Worm (Caenorhabditis elegans) whole organism, L2 larva: ENCODE data around the gene cisd-3.1.

ENCODE experiments used
- C34F6.9 ChIP-seq: fragments of 150-350 bp; optimal IDR thresholded peaks from 2 replicates; lab custom pipeline; 2014; ENCODE audit warnings: missing biosample characterization, missing genetic modification characterization
- F13H6.1 ChIP-seq: sonication (generic microtip); optimal IDR thresholded peaks from 2 replicates; lab custom pipeline; 2016; ENCODE audit warnings: missing genetic modification characterization, missing compliant biosample characterization
- R02D3.7 ChIP-seq: fragments of 150-350 bp; optimal IDR thresholded peaks from 2 replicates; lab custom pipeline; 2014; ENCODE audit warnings: missing biosample characterization, missing genetic modification characterization
- Y55F3AM.14 ChIP-seq: fragments of 200-800 bp; sonication (Bioruptor generic); optimal IDR thresholded peaks from 2 replicates; lab custom pipeline; 2018; ENCODE audit warnings: mild to moderate bottlenecking, missing genetic modification characterization, missing compliant biosample characterization
- ZK546.5 ChIP-seq: sonication (generic microtip); optimal IDR thresholded peaks from 2 replicates; lab custom pipeline; 2017; ENCODE audit warnings: missing biosample characterization, missing genetic modification characterization
- ama-1 ChIP-seq: fragments of 150-350 bp; optimal IDR thresholded peaks from 2 replicates; lab custom pipeline; 2018; ENCODE audit warnings: inconsistent platforms
- blmp-1 ChIP-seq: sonication (generic microtip); optimal IDR thresholded peaks from 2 replicates; lab custom pipeline; 2017; ENCODE audit warnings: missing genetic modification characterization, mild to moderate bottlenecking, missing compliant biosample characterization, antibody characterized with exemption, moderate library complexity; ENCODE audit not compliant: insufficient read depth
- ceh-16 ChIP-seq: fragments of 150-350 bp; optimal IDR thresholded peaks from 2 replicates; lab custom pipeline; 2014; ENCODE audit warnings: missing biosample characterization, missing genetic modification characterization
- ceh-82 ChIP-seq: fragments of 150-350 bp; optimal IDR thresholded peaks from 2 replicates; lab custom pipeline; 2014; ENCODE audit warnings: missing biosample characterization, missing genetic modification characterization
- crh-2 ChIP-seq: sonication (generic microtip); optimal IDR thresholded peaks from 2 replicates; lab custom pipeline; 2017; ENCODE audit warnings: missing biosample characterization, missing genetic modification characterization
- dmd-4 ChIP-seq: sonication (generic microtip); optimal IDR thresholded peaks from 2 replicates; lab custom pipeline; 2017; ENCODE audit warnings: missing biosample characterization, missing genetic modification characterization
- egl-27 ChIP-seq: sonication (generic microtip); optimal IDR thresholded peaks from 3 replicates; lab custom pipeline; 2017; ENCODE audit warnings: missing biosample characterization, missing genetic modification reagents, missing genetic modification characterization
- elt-1 ChIP-seq: fragments of 150-350 bp; optimal IDR thresholded peaks from 2 replicates; lab custom pipeline; 2014; ENCODE audit warnings: missing biosample characterization, missing genetic modification characterization
- elt-3 ChIP-seq: sonication (generic microtip); optimal IDR thresholded peaks from 2 replicates; lab custom pipeline; 2017; ENCODE audit warnings: missing biosample characterization, missing genetic modification characterization
- fos-1 ChIP-seq: fragments of 150-350 bp; optimal IDR thresholded peaks from 2 replicates; lab custom pipeline; 2014; ENCODE audit warnings: missing biosample characterization, missing genetic modification characterization
- gmeb-1 ChIP-seq: fragments of 150-350 bp; optimal IDR thresholded peaks from 2 replicates; lab custom pipeline; 2014; ENCODE audit warnings: missing biosample characterization, missing genetic modification characterization
- lin-11 ChIP-seq: fragments of 150-350 bp; sonication (generic microtip); optimal IDR thresholded peaks from 2 replicates; lab custom pipeline; 2014; ENCODE audit warnings: missing biosample characterization, missing genetic modification characterization, inconsistent platforms, mixed read lengths
- lin-13 ChIP-seq: fragments of 150-350 bp; optimal IDR thresholded peaks from 2 replicates; lab custom pipeline; 2014; ENCODE audit warnings: missing biosample characterization, missing genetic modification reagents, missing genetic modification characterization
- lin-39 ChIP-seq: fragments of 150-350 bp; optimal IDR thresholded peaks from 2 replicates; lab custom pipeline; 2014; ENCODE audit warnings: missing biosample characterization, missing genetic modification reagents, missing genetic modification characterization
- lsy-2 ChIP-seq, 2 experiments: fragments of 150-350 bp in 1 of 2; sonication (generic microtip) in 1 of 2; optimal IDR thresholded peaks; 2 replicates each; lab custom pipeline; 2014 to 2017; ENCODE audit warnings: missing biosample characterization in 2 of 2, missing genetic modification characterization in 2 of 2
- mab-5 ChIP-seq: fragments of 150-350 bp; optimal IDR thresholded peaks from 2 replicates; lab custom pipeline; 2014; ENCODE audit warnings: missing biosample characterization, missing genetic modification characterization
- mbf-1 ChIP-seq: sonication (generic microtip); optimal IDR thresholded peaks from 2 replicates; lab custom pipeline; 2017; ENCODE audit warnings: missing biosample characterization, missing genetic modification characterization
- mdl-1 ChIP-seq, 2 experiments: fragments of 150-350 bp in 1 of 2; sonication (generic microtip) in 1 of 2; optimal IDR thresholded peaks; 2 replicates each; lab custom pipeline; 2017; ENCODE audit warnings: missing biosample characterization in 2 of 2, missing genetic modification characterization in 2 of 2
- nhr-11 ChIP-seq: fragments of 150-350 bp; optimal IDR thresholded peaks from 2 replicates; lab custom pipeline; 2014; ENCODE audit warnings: missing biosample characterization, missing genetic modification characterization
- nhr-129 ChIP-seq: fragments of 150-350 bp; optimal IDR thresholded peaks from 2 replicates; lab custom pipeline; 2014; ENCODE audit warnings: missing biosample characterization, missing genetic modification characterization
- nhr-21 ChIP-seq: fragments of 150-350 bp; optimal IDR thresholded peaks from 2 replicates; lab custom pipeline; 2014; ENCODE audit warnings: missing biosample characterization, missing genetic modification characterization
- nhr-237 ChIP-seq: fragments of 150-350 bp; optimal IDR thresholded peaks from 2 replicates; lab custom pipeline; 2014; ENCODE audit warnings: missing biosample characterization, missing genetic modification characterization
- nhr-25 ChIP-seq: fragments of 150-350 bp; sonication (generic microtip); optimal IDR thresholded peaks from 3 replicates; lab custom pipeline; 2014; ENCODE audit warnings: missing biosample characterization, missing genetic modification characterization
- nhr-6 ChIP-seq: fragments of 150-350 bp; optimal IDR thresholded peaks from 2 replicates; lab custom pipeline; 2014; ENCODE audit warnings: missing biosample characterization, missing genetic modification characterization
- nhr-77 ChIP-seq: fragments of 150-350 bp; optimal IDR thresholded peaks from 2 replicates; lab custom pipeline; 2014; ENCODE audit warnings: missing biosample characterization, missing genetic modification characterization
- peb-1 ChIP-seq: fragments of 150-350 bp; optimal IDR thresholded peaks from 2 replicates; lab custom pipeline; 2014; ENCODE audit warnings: missing biosample characterization, missing genetic modification characterization
- sem-4 ChIP-seq: fragments of 150-350 bp; optimal IDR thresholded peaks from 2 replicates; lab custom pipeline; 2014; ENCODE audit warnings: missing biosample characterization, missing genetic modification reagents, missing genetic modification characterization
- skn-1 ChIP-seq: sonication (generic microtip); optimal IDR thresholded peaks from 2 replicates; lab custom pipeline; 2017; ENCODE audit warnings: missing biosample characterization, missing genetic modification characterization
- sma-3 ChIP-seq: sonication (generic microtip); optimal IDR thresholded peaks from 2 replicates; lab custom pipeline; 2016; ENCODE audit warnings: missing genetic modification reagents, missing genetic modification characterization, missing compliant biosample characterization
- sma-9 ChIP-seq, 2 experiments: fragments of 150-350 bp in 1 of 2; sonication (generic microtip) in 1 of 2; optimal IDR thresholded peaks; 2 replicates each; lab custom pipeline; 2014 to 2016; ENCODE audit warnings: missing genetic modification characterization in 2 of 2, mild to moderate bottlenecking in 1 of 2, missing biosample characterization in 1 of 2, missing compliant biosample characterization in 1 of 2, missing genetic modification reagents in 1 of 2, moderate library complexity in 1 of 2
- snpc-4 ChIP-seq: fragments of 150-350 bp; optimal IDR thresholded peaks from 2 replicates; lab custom pipeline; 2014; ENCODE audit warnings: missing biosample characterization, missing genetic modification characterization
- unc-39 ChIP-seq: fragments of 150-350 bp; optimal IDR thresholded peaks from 2 replicates; lab custom pipeline; 2014; ENCODE audit warnings: missing biosample characterization, missing genetic modification characterization
- unc-55 ChIP-seq: fragments of 150-350 bp; sonication (generic microtip); optimal IDR thresholded peaks from 3 replicates; lab custom pipeline; 2014; ENCODE audit warnings: missing biosample characterization, missing genetic modification reagents, missing genetic modification characterization
- unc-62 ChIP-seq: fragments of 150-350 bp; optimal IDR thresholded peaks from 2 replicates; lab custom pipeline; 2014; ENCODE audit warnings: missing biosample characterization, missing genetic modification reagents, missing genetic modification characterization
- ztf-1 ChIP-seq: fragments of 200-800 bp; sonication (Bioruptor generic); conservative IDR thresholded peaks from 2 replicates; pipeline ENCODE4 v1.3.6; 2022; ENCODE audit warnings: missing genetic modification characterization, missing compliant biosample characterization
- ztf-11 ChIP-seq: sonication (generic microtip); optimal IDR thresholded peaks from 2 replicates; lab custom pipeline; 2017; ENCODE audit warnings: missing biosample characterization, missing genetic modification characterization
- ztf-4 ChIP-seq: fragments of 150-350 bp; optimal IDR thresholded peaks from 2 replicates; lab custom pipeline; 2014; ENCODE audit warnings: missing biosample characterization, missing genetic modification characterization

cisd-3.1 gene

ce11 chrIII:4562070-4562788 is 19.5 kb downstream of the cisd-3.1 start, which contains the start of gene pan-1:
pan-1 (plus strand) TSS chrIII:4562738.
- peak; percentile 20 for TF ChIP-seq crh-2
- peak; percentile 15 for TF ChIP-seq Y55F3AM.14
- no peak for TF ChIP-seq ZK546.5 (tag; lab: Kevin White, UChicago)
- peak; percentile 20 for TF ChIP-seq nhr-129 (tag; lab: Kevin White, UChicago)
- TF ChIP-seq mdl-1 (tag; optimal IDR thresholded peaks at IDR 0.05; lab: Kevin White, UChicago), result no peak
- no peak for TF ChIP-seq R02D3.7 (tag; lab: Kevin White, UChicago)
- TF ChIP-seq sma-3, result peak; percentile 27
- peak; percentile 69 for TF ChIP-seq C34F6.9 (tag; lab: Kevin White, UChicago)
- peak; percentile 44 for TF ChIP-seq F13H6.1 (tag; lab: Kevin White, UChicago)
- peak; percentile 34 for TF ChIP-seq lin-13 (GFP tag; lab: Kevin White, UChicago)
- TF ChIP-seq blmp-1 (tag; lab: Kevin White, UChicago), result no peak
- TF ChIP-seq lsy-2 (tag; optimal IDR thresholded peaks at IDR 0.05; lab: Kevin White, UChicago), result peak in 1 of 2 experiments; percentile 65
- TF ChIP-seq nhr-21 (tag; lab: Kevin White, UChicago), result peak; percentile 28
- TF ChIP-seq sma-9 (GFP tag; optimal IDR thresholded peaks at IDR 0.05; lab: Kevin White, UChicago), result peak; percentile 59
- no peak for TF ChIP-seq sma-9 (tag; optimal IDR thresholded peaks at IDR 0.05; lab: Kevin White, UChicago)
- TF ChIP-seq fos-1 (tag; lab: Kevin White, UChicago), result peak; percentile 68
- TF ChIP-seq egl-27 (tag; lab: Kevin White, UChicago), result peak; percentile 47
- TF ChIP-seq mbf-1, result no peak
- peak; percentile 16 for TF ChIP-seq lin-11 (tag; lab: Kevin White, UChicago)
- TF ChIP-seq nhr-25 (tag; lab: Kevin White, UChicago), result peak; percentile 14
- TF ChIP-seq unc-55 (GFP tag; lab: Kevin White, UChicago), result peak; percentile 75
- peak; percentile 7 for TF ChIP-seq sem-4 (tag; lab: Kevin White, UChicago)
- peak; percentile 16 for TF ChIP-seq mab-5 (tag; lab: Kevin White, UChicago)

ce11 chrIII:4568030-4568429 is 25.3 kb downstream of the cisd-3.1 start, which contains the start of gene mlcd-1:
mlcd-1 (minus strand) TSS chrIII:4568130.
- TF ChIP-seq ztf-4 (tag; lab: Kevin White, UChicago) (no peak), unc-62 (GFP tag; lab: Kevin White, UChicago) (no peak), R02D3.7 (tag; lab: Kevin White, UChicago) (no peak), peb-1 (tag; lab: Kevin White, UChicago) (no peak), lsy-2 (tag; optimal IDR thresholded peaks at IDR 0.05; lab: Kevin White, UChicago) (no peak), ztf-11 (tag; lab: Kevin White, UChicago) (no peak), ceh-16 (no peak), nhr-25 (tag; lab: Kevin White, UChicago) (no peak), sma-9 (GFP tag; optimal IDR thresholded peaks at IDR 0.05; lab: Kevin White, UChicago) (no peak), sma-9 (tag; optimal IDR thresholded peaks at IDR 0.05; lab: Kevin White, UChicago) (no peak), elt-1 (no peak), ZK546.5 (tag; lab: Kevin White, UChicago) (no peak), nhr-11 (tag; lab: Kevin White, UChicago) (no peak), nhr-6 (tag; lab: Kevin White, UChicago) (no peak), lin-39 (tag; lab: Kevin White, UChicago) (no peak)

- TF ChIP-seq elt-3 (tag; lab: Kevin White, UChicago), result no peak
- no peak for TF ChIP-seq elt-1
- no peak for TF ChIP-seq egl-27 (tag; lab: Kevin White, UChicago)
- TF ChIP-seq dmd-4 (tag; lab: Kevin White, UChicago), result no peak
- TF ChIP-seq C34F6.9 (tag; lab: Kevin White, UChicago), result peak; percentile 78
- no peak for TF ChIP-seq nhr-11 (tag; lab: Kevin White, UChicago)
- no peak for TF ChIP-seq unc-39 (tag; lab: Kevin White, UChicago)
- no peak for TF ChIP-seq ama-1 (lab: Kevin White, UChicago)
- no peak for TF ChIP-seq peb-1 (tag; lab: Kevin White, UChicago)
- peak; percentile 75 for TF ChIP-seq Y55F3AM.14
- no peak for TF ChIP-seq mdl-1 (tag; optimal IDR thresholded peaks at IDR 0.05; lab: Kevin White, UChicago)
- peak; percentile 33 for TF ChIP-seq fos-1 (tag; lab: Kevin White, UChicago)
- no peak for TF ChIP-seq nhr-77 (tag; lab: Kevin White, UChicago)
- TF ChIP-seq nhr-6 (tag; lab: Kevin White, UChicago), result no peak
- no peak for TF ChIP-seq ztf-1 (GFP tag; lab: Robert Waterston, UW)
- peak; percentile 70 for TF ChIP-seq gmeb-1
- TF ChIP-seq crh-2, result peak; percentile 21
- TF ChIP-seq lin-39 (tag; lab: Kevin White, UChicago), result no peak
- TF ChIP-seq nhr-237 (tag; lab: Kevin White, UChicago), result no peak
- no peak for TF ChIP-seq ceh-16
- no peak for TF ChIP-seq snpc-4 (tag; lab: Kevin White, UChicago)
- TF ChIP-seq sem-4 (tag; lab: Kevin White, UChicago), result peak; percentile 39
- TF ChIP-seq mab-5 (tag; lab: Kevin White, UChicago), result peak; percentile 64
- TF ChIP-seq blmp-1 (tag; lab: Kevin White, UChicago), result no peak
- peak; percentile 48 for TF ChIP-seq skn-1 (tag; lab: Kevin White, UChicago)
- TF ChIP-seq ztf-4 (tag; lab: Kevin White, UChicago), result peak; percentile 32
- peak; percentile 42 for TF ChIP-seq nhr-129 (tag; lab: Kevin White, UChicago)
- peak; percentile 83 for TF ChIP-seq unc-55 (GFP tag; lab: Kevin White, UChicago)
- peak; percentile 69 for TF ChIP-seq lin-13 (GFP tag; lab: Kevin White, UChicago)
- no peak for TF ChIP-seq ceh-82 (tag; lab: Kevin White, UChicago)
- peak; percentile 78 for TF ChIP-seq sma-3
- TF ChIP-seq sma-9 (GFP tag; optimal IDR thresholded peaks at IDR 0.05; lab: Kevin White, UChicago), result peak; percentile 71
- TF ChIP-seq sma-9 (tag; optimal IDR thresholded peaks at IDR 0.05; lab: Kevin White, UChicago), result no peak
- no peak for TF ChIP-seq ztf-11 (tag; lab: Kevin White, UChicago)
- TF ChIP-seq unc-62 (GFP tag; lab: Kevin White, UChicago), result no peak
- TF ChIP-seq F13H6.1 (tag; lab: Kevin White, UChicago), result peak; percentile 81
- no peak for TF ChIP-seq ZK546.5 (tag; lab: Kevin White, UChicago)
Observed at ce11 chrIII:4568455-4568854, 25.8 kb downstream of the cisd-3.1 start, which contains the start of gene idhg-1. idhg-1 (plus strand) TSS chrIII:4568797.
